Fruit fly (Drosophila melanogaster) whole organism: ENCODE data around the gene COX6AL2.

Experiments used
- CG8478 ChIP-seq: fragments of >200 bp; optimal IDR thresholded peaks from 2 replicates; lab custom pipeline; 2018; ENCODE audit warnings: inconsistent platforms
- Dll ChIP-seq: fragments of >200 bp; optimal IDR thresholded peaks from 2 replicates; lab custom pipeline; 2017
- EcR ChIP-seq, 2 experiments: fragments of >200 bp; optimal IDR thresholded peaks; 2 replicates each; lab custom pipeline; 2017; ENCODE audit warnings: missing biosample characterization in 2 of 2, missing genetic modification characterization in 2 of 2, missing genetic modification reagents in 2 of 2
- pan ChIP-seq: fragments of >200 bp; optimal IDR thresholded peaks from 2 replicates; lab custom pipeline; 2017
- psq ChIP-seq: fragments of >200 bp; optimal IDR thresholded peaks from 2 replicates; lab custom pipeline; 2017

dm6 chr3L:18904772-18905601, 9.0 kb downstream of the COX6AL2 start, which contains the start of the genes CSN1b and Prp6:
- TF ChIP-seq CG8478 (no peak), EcR (GFP tag; optimal IDR thresholded peaks at IDR 0.05; lab: Kevin White, UChicago) (no peak), Dll (lab: Kevin White, UChicago) (no peak), pan (lab: Kevin White, UChicago) (no peak), psq (lab: Kevin White, UChicago) (no peak)
